In the genomic region with DNA sequence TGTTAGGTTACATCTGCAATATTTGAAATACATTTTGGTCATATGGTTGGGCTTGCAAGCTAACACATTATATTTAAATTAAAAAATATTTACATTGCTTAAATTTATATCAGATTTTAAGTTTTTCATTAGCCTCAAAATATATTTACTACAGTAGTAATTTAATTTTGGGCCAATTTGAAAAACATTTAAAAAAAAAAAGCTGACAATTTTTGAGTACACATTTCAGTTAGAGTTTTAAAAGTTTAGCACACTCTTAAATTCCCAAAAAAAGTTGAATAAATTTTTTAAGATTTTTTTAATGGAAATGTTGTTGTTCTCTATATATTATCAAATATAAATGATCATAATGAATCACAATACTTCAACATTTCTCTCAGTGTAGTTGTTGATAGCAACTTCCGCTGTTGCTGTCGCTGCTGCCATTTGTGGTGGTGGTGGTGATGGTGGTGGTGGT, we compare ENCODE assay signal across 1 fruit fly cellular context.
A peak's percentile ranks its signal among the peaks of the same experiment; 100 is the strongest.
TF ChIP-seq lines count a peak whose summit lies in the region.

No protein-coding gene starts in this region.

TF ChIP-seq in whole organism, embryonic, 481 proteins besides CTCF, POLR2A, EP300 and RAD21 (continued from another document):
- TF ChIP-seq Nf-YB (GFP tag; optimal IDR thresholded peaks at IDR 0.05; lab: Kevin White, UChicago) (peak; percentile 61), chif (GFP tag; optimal IDR thresholded peaks at IDR 0.05; lab: Kevin White, UChicago) (peak; percentile 23 to 63), nerfin-1 (tag; optimal IDR thresholded peaks at IDR 0.05; lab: Kevin White, UChicago) (peak; percentile 71), zf30C (GFP tag; optimal IDR thresholded peaks at IDR 0.05; lab: Kevin White, UChicago) (peak; percentile 44), CG34376 (GFP tag; optimal IDR thresholded peaks at IDR 0.05; lab: Kevin White, UChicago) (no peak), CG11093 (GFP tag; IDR thresholded peaks at IDR 0.05; lab: Robert Waterston, UW) (no peak), prd (optimal IDR thresholded peaks at IDR 0.05; lab: Kevin White, UChicago) (no peak), prd (GFP tag; IDR thresholded peaks at IDR 0.05; lab: Robert Waterston, UW) (peak; percentile 51; the same call in 1 of the 3 replicates), twi (tag; optimal IDR thresholded peaks at IDR 0.05; lab: Kevin White, UChicago) (peak; percentile 16), Dfd (GFP tag; optimal IDR thresholded peaks at IDR 0.05; lab: Kevin White, UChicago) (no peak), CrebB (tag; optimal IDR thresholded peaks at IDR 0.05; lab: Kevin White, UChicago) (no peak)
